Worm (Caenorhabditis elegans) whole organism, L3 larva: ENCODE measurements around the gene lpd-7.

Source experiments
- aly-2 ChIP-seq: fragments of 150-350 bp; optimal IDR thresholded peaks from 2 replicates; lab custom pipeline; 2014; ENCODE audit warnings: missing biosample characterization, missing genetic modification characterization
- ceh-82 ChIP-seq: fragments of 150-350 bp; optimal IDR thresholded peaks from 2 replicates; lab custom pipeline; 2014; ENCODE audit warnings: missing biosample characterization, missing genetic modification characterization
- eor-1 ChIP-seq, 2 experiments: fragments of 150-350 bp; optimal IDR thresholded peaks; 2 replicates each; lab custom pipeline; 2014 to 2018; ENCODE audit warnings: missing biosample characterization in 2 of 2, missing genetic modification characterization in 2 of 2
- nhr-77 ChIP-seq: fragments of 150-350 bp; optimal IDR thresholded peaks from 2 replicates; lab custom pipeline; 2014; ENCODE audit warnings: missing biosample characterization, missing genetic modification characterization
- pha-4 ChIP-seq: fragments of 150-350 bp; optimal IDR thresholded peaks from 2 replicates; lab custom pipeline; 2014; ENCODE audit warnings: missing biosample characterization, missing genetic modification reagents, missing genetic modification characterization
- snpc-4 ChIP-seq: fragments of 150-350 bp; optimal IDR thresholded peaks from 2 replicates; lab custom pipeline; 2014; ENCODE audit warnings: missing biosample characterization, missing genetic modification characterization
- unc-39 ChIP-seq: sonication (generic microtip); optimal IDR thresholded peaks from 4 replicates; lab custom pipeline; 2017; ENCODE audit warnings: missing biosample characterization, missing genetic modification characterization
- unc-62 ChIP-seq: fragments of 150-350 bp; sonication (generic microtip); optimal IDR thresholded peaks from 4 replicates; lab custom pipeline; 2014; ENCODE audit warnings: missing biosample characterization, missing genetic modification reagents, missing genetic modification characterization

DNA sequence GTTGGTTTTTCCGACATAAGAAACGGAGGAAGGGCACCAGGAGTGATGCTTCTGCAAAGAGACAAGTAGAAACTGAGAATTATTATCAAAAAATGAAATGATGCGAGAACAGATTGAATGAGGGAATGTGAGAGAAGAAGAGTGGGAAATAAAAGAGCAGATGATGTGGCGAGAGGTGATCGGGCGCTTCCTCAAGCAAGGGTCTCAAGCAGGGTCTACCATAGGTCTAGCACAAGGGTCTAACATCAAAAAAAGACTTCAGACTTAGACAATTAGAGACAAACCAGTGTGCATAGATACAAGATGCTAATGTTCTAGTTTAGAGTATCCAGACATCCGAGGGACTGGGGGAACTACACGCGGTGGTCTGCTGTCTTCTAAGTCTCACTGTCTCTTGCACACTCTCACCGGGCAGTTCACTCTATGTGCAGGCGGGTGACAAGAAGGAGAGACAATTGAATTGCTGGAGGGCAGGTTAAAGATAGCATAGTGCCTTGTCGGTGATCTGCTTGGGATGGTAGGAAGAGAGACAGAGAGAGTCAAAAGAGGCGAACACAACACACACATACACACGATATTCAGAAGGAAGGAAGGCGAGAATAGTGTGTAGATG lies 3.0 kb upstream of the lpd-7 start, which contains the start of gene R13A5.7:
- peak; percentile 64 for TF ChIP-seq unc-62 (GFP tag; lab: Kevin White, UChicago)
- peak; percentile 88 for TF ChIP-seq pha-4 (tag; lab: Kevin White, UChicago)
- no peak for TF ChIP-seq eor-1 (tag; optimal IDR thresholded peaks at IDR 0.05; lab: Kevin White, UChicago)
- peak; percentile 4 for TF ChIP-seq ceh-82 (tag; lab: Kevin White, UChicago)
- TF ChIP-seq nhr-77 (tag; lab: Kevin White, UChicago): no peak
- TF ChIP-seq unc-39 (tag; lab: Kevin White, UChicago): no peak
- peak; percentile 69 for TF ChIP-seq snpc-4 (tag; lab: Kevin White, UChicago)
- no peak for TF ChIP-seq aly-2 (tag; lab: Kevin White, UChicago)
